Worm (Caenorhabditis elegans) whole organism, early embryonic: ENCODE measurements around the gene C49F5.8.

ENCODE experiments used
- B0310.2 ChIP-seq: sonication (generic microtip); optimal IDR thresholded peaks from 2 replicates; lab custom pipeline; 2016; ENCODE audit warnings: mild to moderate bottlenecking, missing genetic modification characterization, missing compliant biosample characterization
- F13C5.2 ChIP-seq: sonication (generic microtip); optimal IDR thresholded peaks from 2 replicates; lab custom pipeline; 2017; ENCODE audit warnings: mild to moderate bottlenecking, missing genetic modification characterization, inconsistent platforms, missing compliant biosample characterization
- aly-1 ChIP-seq: sonication (generic microtip); optimal IDR thresholded peaks from 2 replicates; lab custom pipeline; 2016; ENCODE audit warnings: missing genetic modification characterization, missing compliant biosample characterization
- ama-1 ChIP-seq: fragments of 150-350 bp; optimal IDR thresholded peaks from 2 replicates; lab custom pipeline; 2014
- ceh-13 ChIP-seq: fragments of 200-800 bp; sonication (Bioruptor generic); optimal IDR thresholded peaks from 2 replicates; lab custom pipeline; 2018; ENCODE audit warnings: mild to moderate bottlenecking, missing genetic modification characterization, missing compliant biosample characterization
- ceh-36 ChIP-seq: sonication (generic microtip); optimal IDR thresholded peaks from 2 replicates; lab custom pipeline; 2016; ENCODE audit warnings: missing genetic modification characterization, inconsistent platforms, missing compliant biosample characterization
- ets-7 ChIP-seq: sonication (generic microtip); optimal IDR thresholded peaks from 2 replicates; lab custom pipeline; 2016; ENCODE audit warnings: missing genotype, missing genetic modification characterization, missing compliant biosample characterization
- flt-1 ChIP-seq: fragments of 200-800 bp; sonication (Bioruptor generic); IDR thresholded peaks from 2 replicates; pipeline ENCODE4 v1.3.6; 2022; ENCODE audit warnings: missing genetic modification characterization, missing compliant biosample characterization
- hmbx-1 ChIP-seq: sonication (generic microtip); optimal IDR thresholded peaks from 2 replicates; lab custom pipeline; 2016; ENCODE audit warnings: mild to moderate bottlenecking, missing genetic modification characterization, missing compliant biosample characterization
- hmg-4 ChIP-seq: fragments of 200-800 bp; sonication (Bioruptor generic); optimal IDR thresholded peaks from 2 replicates; lab custom pipeline; 2018; ENCODE audit warnings: mild to moderate bottlenecking, missing genetic modification characterization, missing compliant biosample characterization
- hnd-1 ChIP-seq: sonication (generic microtip); optimal IDR thresholded peaks from 2 replicates; lab custom pipeline; 2016; ENCODE audit warnings: missing genetic modification characterization, missing compliant biosample characterization
- pes-1 ChIP-seq: fragments of 200-800 bp; sonication (Bioruptor generic); IDR thresholded peaks from 2 replicates; pipeline ENCODE4 v1.3.6; 2022; ENCODE audit warnings: missing genetic modification reagents, missing genetic modification characterization, missing compliant biosample characterization
- scrt-1 ChIP-seq: fragments of 200-800 bp; sonication (Bioruptor generic); IDR thresholded peaks from 2 replicates; pipeline ENCODE4 v1.3.6; 2022; ENCODE audit warnings: missing genetic modification characterization, missing compliant biosample characterization
- sea-1 ChIP-seq: fragments of 200-800 bp; sonication (Bioruptor generic); conservative IDR thresholded peaks from 2 replicates; pipeline ENCODE4 v1.3.6; 2022; ENCODE audit warnings: missing genetic modification characterization, missing compliant biosample characterization
- tbx-11 ChIP-seq: fragments of 200-800 bp; sonication (Bioruptor generic); IDR thresholded peaks from 2 replicates; pipeline ENCODE4 v1.3.6; 2022; ENCODE audit warnings: missing genetic modification characterization, missing compliant biosample characterization
- tbx-37 ChIP-seq: fragments of 200-800 bp; sonication (Bioruptor generic); conservative IDR thresholded peaks from 2 replicates; pipeline ENCODE4 v1.3.6; 2022; ENCODE audit warnings: missing genetic modification reagents, missing genetic modification characterization, missing compliant biosample characterization
- tra-4 ChIP-seq: sonication (generic microtip); optimal IDR thresholded peaks from 2 replicates; lab custom pipeline; 2017; ENCODE audit warnings: missing genetic modification characterization, missing compliant biosample characterization

The C49F5.8 gene

ce11 chrX:11987900-11988364, 28.0 kb downstream of the C49F5.8 start, which contains the start of gene C49F5.6:
Gene C49F5.6 (plus strand): TSS chrX:11988314.
- TF ChIP-seq pes-1 (GFP tag; lab: Robert Waterston, UW), result no peak
- no peak for TF ChIP-seq sea-1 (GFP tag; lab: Robert Waterston, UW)
- TF ChIP-seq hmg-4, result no peak
- TF ChIP-seq tra-4 (tag; lab: Kevin White, UChicago), result no peak
- TF ChIP-seq ceh-13 (GFP tag; lab: Kevin White, UChicago), result no peak

- TF ChIP-seq ceh-13 (GFP tag; lab: Kevin White, UChicago), result no peak
- no peak for TF ChIP-seq ama-1 (lab: Kevin White, UChicago)
- TF ChIP-seq ets-7 (tag; lab: Kevin White, UChicago), result no peak
- no peak for TF ChIP-seq pes-1 (GFP tag; lab: Robert Waterston, UW)
- TF ChIP-seq hmg-4, result no peak
- no peak for TF ChIP-seq F13C5.2 (tag; lab: Kevin White, UChicago)
These were observed 32.3 kb downstream of the C49F5.8 start for ce11 chrX:11992246-11992645.

ce11 chrX:11992778-11993177, 32.8 kb downstream of the C49F5.8 start:
- TF ChIP-seq hmbx-1 (tag; lab: Kevin White, UChicago) (no peak), flt-1 (no peak), ceh-36 (no peak), sea-1 (GFP tag; lab: Robert Waterston, UW) (no peak), tra-4 (tag; lab: Kevin White, UChicago) (no peak), hmg-4 (no peak), tbx-37 (GFP tag; lab: Robert Waterston, UW) (no peak), tbx-11 (no peak), ceh-13 (GFP tag; lab: Kevin White, UChicago) (no peak), F13C5.2 (tag; lab: Kevin White, UChicago) (no peak), hnd-1 (no peak), B0310.2 (tag; lab: Kevin White, UChicago) (no peak), aly-1 (no peak), ama-1 (lab: Kevin White, UChicago) (no peak), pes-1 (GFP tag; lab: Robert Waterston, UW) (no peak), scrt-1 (no peak)

- TF ChIP-seq ama-1 (lab: Kevin White, UChicago) (no peak), aly-1 (no peak), B0310.2 (tag; lab: Kevin White, UChicago) (no peak), pes-1 (GFP tag; lab: Robert Waterston, UW) (no peak), scrt-1 (no peak), ets-7 (tag; lab: Kevin White, UChicago) (no peak), tbx-11 (no peak), flt-1 (no peak), hnd-1 (no peak), tra-4 (tag; lab: Kevin White, UChicago) (no peak), tbx-37 (GFP tag; lab: Robert Waterston, UW) (no peak), hmbx-1 (tag; lab: Kevin White, UChicago) (no peak), hmg-4 (no peak), F13C5.2 (tag; lab: Kevin White, UChicago) (no peak), ceh-36 (no peak), ceh-13 (GFP tag; lab: Kevin White, UChicago) (no peak)
These were observed 33.4 kb downstream of the C49F5.8 start for ce11 chrX:11993327-11993726.

- no peak for TF ChIP-seq hnd-1
- TF ChIP-seq hmbx-1 (tag; lab: Kevin White, UChicago), result no peak
- no peak for TF ChIP-seq ets-7 (tag; lab: Kevin White, UChicago)
- no peak for TF ChIP-seq hmg-4
- no peak for TF ChIP-seq F13C5.2 (tag; lab: Kevin White, UChicago)
- TF ChIP-seq scrt-1, result no peak
- no peak for TF ChIP-seq sea-1 (GFP tag; lab: Robert Waterston, UW)
- no peak for TF ChIP-seq aly-1
- TF ChIP-seq ceh-13 (GFP tag; lab: Kevin White, UChicago), result no peak
- no peak for TF ChIP-seq ama-1 (lab: Kevin White, UChicago)
- TF ChIP-seq tra-4 (tag; lab: Kevin White, UChicago), result no peak
These were observed 34.5 kb downstream of the C49F5.8 start, which contains the start of gene C49F5.7 for ce11 chrX:11994484-11994883. Gene C49F5.7 (plus strand): TSS chrX:11994784.

- TF ChIP-seq tbx-37 (GFP tag; lab: Robert Waterston, UW) (no peak), hnd-1 (no peak), ceh-13 (GFP tag; lab: Kevin White, UChicago) (no peak), ets-7 (tag; lab: Kevin White, UChicago) (no peak), aly-1 (no peak), flt-1 (no peak), sea-1 (GFP tag; lab: Robert Waterston, UW) (no peak), ceh-36 (no peak), hmg-4 (no peak), tbx-11 (no peak), B0310.2 (tag; lab: Kevin White, UChicago) (no peak), tra-4 (tag; lab: Kevin White, UChicago) (no peak), ama-1 (lab: Kevin White, UChicago) (no peak), F13C5.2 (tag; lab: Kevin White, UChicago) (no peak)
These were observed 36.7 kb downstream of the C49F5.8 start for ce11 chrX:11996606-11997005.

ce11 chrX:11999573-11999972, 39.6 kb downstream of the C49F5.8 start:
- no peak for TF ChIP-seq scrt-1
- TF ChIP-seq hnd-1, result no peak
- no peak for TF ChIP-seq pes-1 (GFP tag; lab: Robert Waterston, UW)
- no peak for TF ChIP-seq hmbx-1 (tag; lab: Kevin White, UChicago)
- no peak for TF ChIP-seq tbx-11
- no peak for TF ChIP-seq aly-1
- no peak for TF ChIP-seq sea-1 (GFP tag; lab: Robert Waterston, UW)
- no peak for TF ChIP-seq ama-1 (lab: Kevin White, UChicago)
- no peak for TF ChIP-seq F13C5.2 (tag; lab: Kevin White, UChicago)
- TF ChIP-seq B0310.2 (tag; lab: Kevin White, UChicago), result no peak
- no peak for TF ChIP-seq hmg-4
- TF ChIP-seq ceh-36, result no peak
- TF ChIP-seq ets-7 (tag; lab: Kevin White, UChicago), result no peak
- TF ChIP-seq ceh-13 (GFP tag; lab: Kevin White, UChicago), result no peak
- TF ChIP-seq tra-4 (tag; lab: Kevin White, UChicago), result no peak
